Worm (Caenorhabditis elegans) whole organism, dauer: Measurements from ENCODE around the gene C50B6.1.

Experiments
- unc-62 ChIP-seq: sonication (generic microtip); optimal IDR thresholded peaks from 2 replicates; lab custom pipeline; 2017; ENCODE audit warnings: missing biosample characterization, missing genetic modification reagents, missing genetic modification characterization

The C50B6.1 gene

ce11 chrV:13333386-13334180 lies 24.9 kb downstream of the C50B6.1 start, which contains the start of gene nhr-168:
nhr-168 (minus strand) TSS chrV:13333871.
- no peak for TF ChIP-seq unc-62 (GFP tag; lab: Kevin White, UChicago)

- no peak for TF ChIP-seq unc-62 (GFP tag; lab: Kevin White, UChicago)
Measured at ce11 chrV:13334447-13334846, 25.7 kb downstream of the C50B6.1 start.

DNA sequence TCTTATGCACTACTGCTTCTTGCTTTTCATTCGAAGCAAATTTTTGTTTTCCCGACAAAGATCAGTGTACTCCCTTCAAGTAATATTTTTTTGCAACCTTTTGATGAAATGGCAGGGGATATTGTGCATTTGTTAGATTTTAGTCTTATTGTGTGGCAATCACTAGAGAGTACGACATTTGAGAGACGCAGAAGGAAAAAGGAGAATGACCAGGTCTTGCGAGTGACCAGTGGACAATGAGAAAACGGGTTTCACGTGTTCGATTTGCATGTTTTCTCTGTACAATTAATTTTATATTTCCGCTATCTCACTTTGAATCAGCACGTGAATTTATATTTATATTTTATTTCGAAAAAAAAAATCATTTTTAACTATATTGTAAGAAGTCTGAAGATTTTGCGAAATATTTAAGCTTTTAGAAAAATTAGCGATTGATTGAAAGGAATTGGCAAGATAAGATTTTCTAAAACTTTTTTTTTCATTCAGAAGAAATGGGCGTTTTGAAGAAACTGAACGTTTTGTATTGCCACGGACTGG lies 27.2 kb downstream of the C50B6.1 start, which contains the start of gene C50B6.9:
Gene C50B6.9, plus strand, starts transcription at position 487 of the 537 bp plus-strand sequence.
- no peak for TF ChIP-seq unc-62 (GFP tag; lab: Kevin White, UChicago)

DNA sequence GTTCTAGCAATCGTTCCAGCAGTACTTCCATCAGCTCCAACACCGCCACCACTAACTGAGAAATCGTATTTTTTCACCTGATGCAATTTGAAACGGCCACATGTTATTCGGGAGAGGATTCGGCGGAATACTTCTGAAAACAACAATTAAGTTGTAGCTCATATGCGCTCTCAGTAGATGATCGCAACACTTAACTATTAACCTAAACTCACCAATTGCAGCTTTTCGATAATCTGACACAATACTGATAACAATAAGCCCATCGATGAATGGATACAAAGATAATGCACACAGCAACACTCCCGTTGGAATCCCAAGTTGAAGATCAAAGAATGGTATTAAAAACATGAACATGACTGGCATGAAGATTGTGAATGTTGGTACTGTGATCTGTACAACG lies 29.3 kb downstream of the C50B6.1 start:
- no peak for TF ChIP-seq unc-62 (GFP tag; lab: Kevin White, UChicago)

ce11 chrV:13339633-13340290 lies 31.0 kb downstream of the C50B6.1 start, which contains the start of the genes str-4 and lgc-48:
str-4 (minus strand) TSS chrV:13339733.
lgc-48 (plus strand) TSS chrV:13340240.
- TF ChIP-seq unc-62 (GFP tag; lab: Kevin White, UChicago) = no peak

ce11 chrV:13342235-13342634 lies 33.5 kb downstream of the C50B6.1 start:
- TF ChIP-seq unc-62 (GFP tag; lab: Kevin White, UChicago) = no peak

- TF ChIP-seq unc-62 (GFP tag; lab: Kevin White, UChicago) = no peak
Measured at ce11 chrV:13345867-13346328, 37.2 kb downstream of the C50B6.1 start, which contains the start of gene twk-43. twk-43 (plus strand) TSS chrV:13346278.

DNA sequence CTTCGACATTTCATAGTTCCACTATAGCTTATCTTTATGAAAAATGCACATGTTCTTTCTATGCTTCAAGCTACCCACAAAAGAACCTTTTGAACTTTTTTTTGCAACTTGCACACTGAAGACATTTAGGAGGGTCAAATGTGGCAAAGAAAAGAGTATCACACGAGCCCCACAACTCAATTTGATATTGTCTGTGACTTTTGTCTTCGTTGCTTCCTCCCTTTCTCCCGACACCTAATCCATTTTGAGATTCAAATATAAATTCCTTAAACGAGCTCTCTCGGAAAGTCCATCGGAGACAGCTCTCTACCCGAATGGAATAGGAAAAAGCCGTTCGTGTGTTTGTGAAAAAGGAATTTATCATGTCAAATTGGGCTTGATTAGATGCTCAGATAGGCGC lies 41.6 kb downstream of the C50B6.1 start:
- TF ChIP-seq unc-62 (GFP tag; lab: Kevin White, UChicago) = no peak

- TF ChIP-seq unc-62 (GFP tag; lab: Kevin White, UChicago) = no peak
Measured at ce11 chrV:13351773-13352172, 43.1 kb downstream of the C50B6.1 start.

ce11 chrV:13352415-13352814 lies 43.7 kb downstream of the C50B6.1 start:
- no peak for TF ChIP-seq unc-62 (GFP tag; lab: Kevin White, UChicago)

DNA sequence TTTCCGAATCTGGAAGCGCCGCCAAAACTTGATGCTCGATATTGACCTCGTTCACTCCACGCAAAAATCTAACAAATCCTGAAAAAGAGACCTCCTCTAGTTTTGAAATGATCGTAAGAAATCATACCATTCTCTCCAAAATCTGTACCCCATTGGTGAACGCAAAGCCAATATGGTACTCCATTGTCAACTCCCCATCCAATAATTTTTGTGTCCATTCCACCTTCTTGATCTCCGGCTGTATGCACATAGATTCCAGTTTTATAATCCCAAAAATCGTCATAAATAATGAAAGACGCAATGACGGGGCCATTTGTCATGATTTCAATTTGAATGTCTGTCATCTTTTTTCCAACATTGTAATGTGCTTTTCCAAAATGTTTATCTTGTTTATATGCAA lies 47.5 kb downstream of the C50B6.1 start:
- TF ChIP-seq unc-62 (GFP tag; lab: Kevin White, UChicago) = no peak

DNA sequence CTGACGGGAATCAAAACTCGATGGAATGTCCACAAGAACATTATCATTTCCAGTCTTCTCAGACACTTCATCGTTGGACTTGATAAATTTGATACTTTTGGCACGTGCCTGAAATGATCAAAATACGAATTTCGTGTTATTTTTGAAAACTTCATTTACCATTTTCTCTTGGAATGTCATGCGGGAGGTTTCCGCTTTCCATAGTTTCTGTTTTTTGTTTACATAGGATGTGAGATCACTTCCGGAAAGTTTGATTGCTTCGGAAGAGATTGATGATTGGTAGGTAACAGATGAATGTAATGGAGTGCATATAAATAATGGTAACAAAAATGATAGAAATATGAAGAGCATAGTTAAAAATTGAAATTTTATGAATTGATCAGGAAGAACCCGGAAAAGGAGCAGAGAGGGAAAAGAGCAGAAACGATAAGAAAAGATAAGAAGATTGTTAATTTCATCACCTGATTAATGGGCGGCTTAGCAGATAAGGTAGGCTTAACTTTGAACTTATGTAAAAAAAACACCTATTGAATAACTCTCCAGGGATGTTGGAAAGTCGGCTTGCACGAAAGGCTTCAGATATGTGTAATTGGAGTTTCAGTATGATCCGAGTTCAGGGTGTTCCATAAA lies 49.1 kb downstream of the C50B6.1 start, which contains the start of gene F32H5.1:
Gene F32H5.1, minus strand, starts transcription at position 386 of the 630 bp plus-strand sequence.
- no peak for TF ChIP-seq unc-62 (GFP tag; lab: Kevin White, UChicago)
